Worm (Caenorhabditis elegans) whole organism, L3 larva: Measurements from ENCODE around the gene mif-4.

Experiments used
- R02D3.7 ChIP-seq: fragments of 150-350 bp; optimal IDR thresholded peaks from 2 replicates; lab custom pipeline; 2014; ENCODE audit warnings: missing biosample characterization, missing genetic modification characterization
- ZK546.5 ChIP-seq: sonication (generic microtip); optimal IDR thresholded peaks from 2 replicates; lab custom pipeline; 2017; ENCODE audit warnings: missing biosample characterization, missing genetic modification characterization
- ama-1 ChIP-seq: fragments of 150-350 bp; optimal IDR thresholded peaks from 2 replicates; lab custom pipeline; 2018
- ceh-28 ChIP-seq: fragments of 150-350 bp; optimal IDR thresholded peaks from 2 replicates; lab custom pipeline; 2014; ENCODE audit warnings: missing biosample characterization, missing genetic modification reagents, missing genetic modification characterization
- ceh-82 ChIP-seq: fragments of 150-350 bp; optimal IDR thresholded peaks from 2 replicates; lab custom pipeline; 2014; ENCODE audit warnings: missing biosample characterization, missing genetic modification characterization
- ceh-9 ChIP-seq: sonication (generic microtip); optimal IDR thresholded peaks from 2 replicates; lab custom pipeline; 2018; ENCODE audit warnings: missing biosample characterization, missing genetic modification characterization
- daf-12 ChIP-seq: fragments of 150-350 bp; optimal IDR thresholded peaks from 2 replicates; lab custom pipeline; 2014; ENCODE audit warnings: missing biosample characterization, missing genetic modification reagents, missing genetic modification characterization
- egl-27 ChIP-seq: sonication (generic microtip); optimal IDR thresholded peaks from 4 replicates; lab custom pipeline; 2017; ENCODE audit warnings: missing biosample characterization, missing genetic modification reagents, missing genetic modification characterization
- egl-5 ChIP-seq: fragments of 150-350 bp; optimal IDR thresholded peaks from 2 replicates; lab custom pipeline; 2017; ENCODE audit warnings: missing biosample characterization, missing genetic modification reagents, missing genetic modification characterization, inconsistent platforms
- elt-1 ChIP-seq: fragments of 150-350 bp; optimal IDR thresholded peaks from 2 replicates; lab custom pipeline; 2014; ENCODE audit warnings: missing biosample characterization, missing genetic modification characterization
- elt-2 ChIP-seq: sonication (generic microtip); optimal IDR thresholded peaks from 2 replicates; lab custom pipeline; 2016; ENCODE audit warnings: missing genetic modification reagents, mild to moderate bottlenecking, missing genetic modification characterization, missing compliant biosample characterization
- elt-3 ChIP-seq, 3 experiments: fragments of 150-350 bp in 1 of 3; sonication (generic microtip) in 2 of 3; optimal IDR thresholded peaks; 2 replicates in 2 of 3; 4 replicates in 1 of 3; lab custom pipeline; 2014 to 2017; ENCODE audit warnings: missing biosample characterization in 3 of 3, missing genetic modification characterization in 3 of 3
- eor-1 ChIP-seq, 2 experiments: fragments of 150-350 bp; optimal IDR thresholded peaks; 2 replicates each; lab custom pipeline; 2014 to 2018; ENCODE audit warnings: missing biosample characterization in 2 of 2, missing genetic modification characterization in 2 of 2
- fkh-2 ChIP-seq: fragments of 150-350 bp; optimal IDR thresholded peaks from 2 replicates; lab custom pipeline; 2014; ENCODE audit warnings: missing biosample characterization, missing genetic modification reagents, missing genetic modification characterization
- hmg-11 ChIP-seq: sonication (generic microtip); optimal IDR thresholded peaks from 2 replicates; lab custom pipeline; 2016; ENCODE audit warnings: missing genetic modification characterization, missing compliant biosample characterization
- lin-15B ChIP-seq: fragments of 150-350 bp; optimal IDR thresholded peaks from 2 replicates; lab custom pipeline; 2014; ENCODE audit warnings: missing biosample characterization, missing genetic modification characterization
- lin-39 ChIP-seq: fragments of 150-350 bp; optimal IDR thresholded peaks from 2 replicates; lab custom pipeline; 2018; ENCODE audit warnings: missing biosample characterization, missing genetic modification reagents, missing genetic modification characterization
- lsy-12 ChIP-seq: sonication (generic microtip); optimal IDR thresholded peaks from 2 replicates; lab custom pipeline; 2016; ENCODE audit warnings: mild to moderate bottlenecking, missing genetic modification characterization, missing compliant biosample characterization
- mdl-1 ChIP-seq: fragments of 150-350 bp; optimal IDR thresholded peaks from 2 replicates; lab custom pipeline; 2014; ENCODE audit warnings: missing biosample characterization, missing genetic modification characterization
- nfya-1 ChIP-seq: sonication (generic microtip); optimal IDR thresholded peaks from 2 replicates; lab custom pipeline; 2017; ENCODE audit warnings: missing genetic modification characterization, mild to moderate bottlenecking, missing compliant biosample characterization, antibody characterized with exemption, moderate library complexity; ENCODE audit not compliant: insufficient read depth
- nhr-11 ChIP-seq: fragments of 150-350 bp; optimal IDR thresholded peaks from 2 replicates; lab custom pipeline; 2014; ENCODE audit warnings: missing biosample characterization, missing genetic modification characterization
- nhr-12 ChIP-seq: fragments of 150-350 bp; optimal IDR thresholded peaks from 2 replicates; lab custom pipeline; 2014; ENCODE audit warnings: missing biosample characterization, missing genetic modification characterization
- nhr-23 ChIP-seq: fragments of 150-350 bp; optimal IDR thresholded peaks from 2 replicates; lab custom pipeline; 2014; ENCODE audit warnings: missing biosample characterization, missing genetic modification reagents, missing genetic modification characterization
- nhr-237 ChIP-seq: fragments of 150-350 bp; optimal IDR thresholded peaks from 2 replicates; lab custom pipeline; 2014; ENCODE audit warnings: missing biosample characterization, missing genetic modification characterization
- nhr-25 ChIP-seq: sonication (generic microtip); optimal IDR thresholded peaks from 2 replicates; lab custom pipeline; 2017; ENCODE audit warnings: missing biosample characterization, missing genetic modification characterization
- nhr-43 ChIP-seq: sonication (generic microtip); optimal IDR thresholded peaks from 2 replicates; lab custom pipeline; 2016; ENCODE audit warnings: mild to moderate bottlenecking, missing genetic modification characterization, missing compliant biosample characterization; ENCODE audit not compliant: poor library complexity, severe bottlenecking
- nhr-67 ChIP-seq: fragments of 150-350 bp; optimal IDR thresholded peaks from 2 replicates; lab custom pipeline; 2014; ENCODE audit warnings: missing biosample characterization, missing genetic modification characterization
- nhr-76 ChIP-seq: fragments of 150-350 bp; sonication (generic microtip); optimal IDR thresholded peaks from 5 replicates; lab custom pipeline; 2014; ENCODE audit warnings: missing biosample characterization, missing genetic modification characterization
- nhr-77 ChIP-seq: fragments of 150-350 bp; optimal IDR thresholded peaks from 2 replicates; lab custom pipeline; 2014; ENCODE audit warnings: missing biosample characterization, missing genetic modification characterization
- pha-4 ChIP-seq: fragments of 150-350 bp; optimal IDR thresholded peaks from 2 replicates; lab custom pipeline; 2014; ENCODE audit warnings: missing biosample characterization, missing genetic modification reagents, missing genetic modification characterization
- pqm-1 ChIP-seq: fragments of 150-350 bp; optimal IDR thresholded peaks from 2 replicates; lab custom pipeline; 2017; ENCODE audit warnings: missing biosample characterization, missing genetic modification characterization, inconsistent platforms
- sea-2 ChIP-seq: fragments of 150-350 bp; sonication (generic microtip); optimal IDR thresholded peaks from 4 replicates; lab custom pipeline; 2014; ENCODE audit warnings: missing biosample characterization, missing genetic modification reagents, missing genetic modification characterization
- snpc-4 ChIP-seq: fragments of 150-350 bp; optimal IDR thresholded peaks from 2 replicates; lab custom pipeline; 2014; ENCODE audit warnings: missing biosample characterization, missing genetic modification characterization
- tbx-2 ChIP-seq: sonication (generic microtip); optimal IDR thresholded peaks from 2 replicates; lab custom pipeline; 2016; ENCODE audit warnings: mild to moderate bottlenecking, missing genetic modification characterization, missing compliant biosample characterization
- unc-39 ChIP-seq: sonication (generic microtip); optimal IDR thresholded peaks from 4 replicates; lab custom pipeline; 2017; ENCODE audit warnings: missing biosample characterization, missing genetic modification characterization
- ztf-11 ChIP-seq: fragments of 150-350 bp; optimal IDR thresholded peaks from 2 replicates; lab custom pipeline; 2014; ENCODE audit warnings: missing biosample characterization, missing genetic modification characterization
- ztf-4 ChIP-seq: fragments of 150-350 bp; optimal IDR thresholded peaks from 2 replicates; lab custom pipeline; 2014; ENCODE audit warnings: missing biosample characterization, missing genetic modification characterization

The mif-4 gene

ce11 chrIV:6373721-6374120, 37.9 kb upstream of the mif-4 start:
- TF ChIP-seq tbx-2 (tag; lab: Kevin White, UChicago): no peak
- no peak for TF ChIP-seq sea-2 (GFP tag; lab: Kevin White, UChicago)
- TF ChIP-seq nhr-11 (tag; lab: Kevin White, UChicago): no peak
- TF ChIP-seq nhr-76: no peak
- TF ChIP-seq lin-15B: no peak
- TF ChIP-seq ZK546.5: no peak
- TF ChIP-seq ceh-82 (tag; lab: Kevin White, UChicago): no peak
- TF ChIP-seq R02D3.7 (tag; lab: Kevin White, UChicago): no peak
- no peak for TF ChIP-seq mdl-1 (tag; lab: Kevin White, UChicago)
- TF ChIP-seq nhr-77 (tag; lab: Kevin White, UChicago): no peak
- no peak for TF ChIP-seq lin-39 (tag; lab: Kevin White, UChicago)
- no peak for TF ChIP-seq pqm-1 (tag; lab: Kevin White, UChicago)
- TF ChIP-seq fkh-2 (tag; lab: Kevin White, UChicago): no peak
- TF ChIP-seq elt-1 (tag; lab: Kevin White, UChicago): no peak
- TF ChIP-seq pha-4 (tag; lab: Kevin White, UChicago): no peak
- TF ChIP-seq, all 47 proteins: peak for 0

- no peak for TF ChIP-seq nhr-25 (tag; lab: Kevin White, UChicago)
- no peak for TF ChIP-seq elt-2 (tag; lab: Kevin White, UChicago)
- no peak for TF ChIP-seq hmg-11 (tag; lab: Kevin White, UChicago)
- TF ChIP-seq ztf-11 (tag; lab: Kevin White, UChicago): no peak
- no peak for TF ChIP-seq ceh-28 (tag; lab: Kevin White, UChicago)
- no peak for TF ChIP-seq unc-39 (tag; lab: Kevin White, UChicago)
- no peak for TF ChIP-seq elt-1 (tag; lab: Kevin White, UChicago)
Measured at ce11 chrIV:6372993-6373392, 37.2 kb upstream of the mif-4 start, which contains the start of gene smg-3. smg-3 (minus strand) TSS chrIV:6373093.

- TF ChIP-seq ceh-9 (tag; lab: Kevin White, UChicago) (no peak), nhr-11 (tag; lab: Kevin White, UChicago) (no peak), pqm-1 (tag; lab: Kevin White, UChicago) (no peak), lsy-12 (no peak), eor-1 (tag; optimal IDR thresholded peaks at IDR 0.05; lab: Kevin White, UChicago) (no peak), nhr-43 (tag; lab: Kevin White, UChicago) (no peak), pha-4 (tag; lab: Kevin White, UChicago) (no peak)
Measured at ce11 chrIV:6372267-6372666, 36.5 kb upstream of the mif-4 start.

ce11 chrIV:6369489-6369888, 33.7 kb upstream of the mif-4 start:
- TF ChIP-seq nhr-11 (tag; lab: Kevin White, UChicago) (no peak), nhr-23 (tag; lab: Kevin White, UChicago) (peak; percentile 14)

- TF ChIP-seq nhr-11 (tag; lab: Kevin White, UChicago): no peak
- no peak for TF ChIP-seq nhr-67 (tag; lab: Kevin White, UChicago)
- no peak for TF ChIP-seq elt-2 (tag; lab: Kevin White, UChicago)
- TF ChIP-seq nhr-12 (tag; lab: Kevin White, UChicago): no peak
- TF ChIP-seq ama-1 (lab: Kevin White, UChicago): no peak
- TF ChIP-seq ztf-4 (tag; lab: Kevin White, UChicago): no peak
- TF ChIP-seq egl-5 (tag; lab: Kevin White, UChicago): no peak
- TF ChIP-seq elt-3 (tag; optimal IDR thresholded peaks at IDR 0.05; lab: Kevin White, UChicago): no peak
- TF ChIP-seq nhr-237: no peak
- no peak for TF ChIP-seq nfya-1 (tag; lab: Kevin White, UChicago)
- no peak for TF ChIP-seq egl-27 (tag; lab: Kevin White, UChicago)
- no peak for TF ChIP-seq daf-12 (tag; lab: Kevin White, UChicago)
- no peak for TF ChIP-seq nhr-23 (tag; lab: Kevin White, UChicago)
- no peak for TF ChIP-seq snpc-4 (tag; lab: Kevin White, UChicago)
Measured at ce11 chrIV:6366032-6366431, 30.2 kb upstream of the mif-4 start.
